Worm (Caenorhabditis elegans) whole organism, midembryonic: ENCODE measurements around the gene F58D2.3.

Source experiments
- cog-1 ChIP-seq: sonication (generic microtip); optimal IDR thresholded peaks from 2 replicates; lab custom pipeline; 2016; ENCODE audit warnings: missing genetic modification characterization, missing compliant biosample characterization
- klf-2 ChIP-seq: fragments of 200-800 bp; sonication (Bioruptor generic); conservative IDR thresholded peaks from 2 replicates; pipeline ENCODE4 v1.3.6; 2022; ENCODE audit warnings: missing genetic modification reagents, missing genetic modification characterization, missing compliant biosample characterization
- med-1 ChIP-seq: sonication (generic microtip); optimal IDR thresholded peaks from 2 replicates; lab custom pipeline; 2017; ENCODE audit warnings: missing genetic modification characterization, mild to moderate bottlenecking, missing compliant biosample characterization, antibody characterized with exemption, missing genetic modification reagents; ENCODE audit not compliant: insufficient read depth
- ztf-23 ChIP-seq: fragments of 200-800 bp; sonication (Bioruptor generic); IDR thresholded peaks from 2 replicates; pipeline ENCODE4 v1.3.6; 2022; ENCODE audit warnings: missing genetic modification reagents, missing genetic modification characterization, missing compliant biosample characterization

ce11 chrIV:13180723-13181122 is at the start of gene F58D2.3:
- TF ChIP-seq klf-2 (GFP tag; lab: Robert Waterston, UW) (no peak), ztf-23 (no peak), cog-1 (tag; lab: Kevin White, UChicago) (no peak), med-1 (GFP tag; lab: Kevin White, UChicago) (no peak)
